Worm (Caenorhabditis elegans): ENCODE measurements around the gene srx-73.

The srx-73 gene

ce11 chrV:4689234-4689633, 23.7 kb upstream of the srx-73 start, which contains the start of gene K03B4.1:
TSS of gene K03B4.1 (plus strand) at chrV:4689330.
- no peak for TF ChIP-seq cog-1 (tag; optimal IDR thresholded peaks at IDR 0.05)
- TF ChIP-seq flt-1 (GFP tag; IDR thresholded peaks at IDR 0.05), result no peak
- TF ChIP-seq klf-2 (GFP tag; conservative IDR thresholded peaks at IDR 0.05), result no peak

- TF ChIP-seq ztf-29 (GFP tag; IDR thresholded peaks at IDR 0.05) (no peak), klf-2 (GFP tag; conservative IDR thresholded peaks at IDR 0.05) (no peak), flt-1 (GFP tag; IDR thresholded peaks at IDR 0.05) (no peak), ztf-23 (GFP tag; IDR thresholded peaks at IDR 0.05) (no peak), T22C8.4 (GFP tag; IDR thresholded peaks at IDR 0.05) (no peak), med-1 (GFP tag; optimal IDR thresholded peaks at IDR 0.05; ENCODE audit: insufficient read depth) (no peak), tab-1 (GFP tag; IDR thresholded peaks at IDR 0.05) (no peak), cog-1 (tag; optimal IDR thresholded peaks at IDR 0.05) (no peak), ref-1 (GFP tag; conservative IDR thresholded peaks at IDR 0.05) (no peak)
Measured at ce11 chrV:4687944-4688505, 22.5 kb upstream of the srx-73 start, which contains the start of gene K03B4.2. TSS of gene K03B4.2 (plus strand) at chrV:4687994.

ce11 chrV:4686680-4687470, 21.3 kb upstream of the srx-73 start, which contains the start of gene taf-10:
TSS of gene taf-10 (plus strand) at chrV:4687103.
- no peak for TF ChIP-seq klf-2 (GFP tag; conservative IDR thresholded peaks at IDR 0.05)
- no peak for TF ChIP-seq ztf-29 (GFP tag; IDR thresholded peaks at IDR 0.05)
- TF ChIP-seq flt-1 (GFP tag; IDR thresholded peaks at IDR 0.05), result no peak
- no peak for TF ChIP-seq tab-1 (GFP tag; IDR thresholded peaks at IDR 0.05)
- no peak for TF ChIP-seq ztf-23 (GFP tag; IDR thresholded peaks at IDR 0.05)
- TF ChIP-seq med-1 (GFP tag; optimal IDR thresholded peaks at IDR 0.05; ENCODE audit: insufficient read depth), result no peak
- TF ChIP-seq ref-1 (GFP tag; conservative IDR thresholded peaks at IDR 0.05), result no peak
- no peak for TF ChIP-seq T22C8.4 (GFP tag; IDR thresholded peaks at IDR 0.05)
- TF ChIP-seq cog-1 (tag; optimal IDR thresholded peaks at IDR 0.05), result no peak

ce11 chrV:4684137-4684536, 18.6 kb upstream of the srx-73 start:
- no peak for TF ChIP-seq klf-2 (GFP tag; conservative IDR thresholded peaks at IDR 0.05)
- TF ChIP-seq ztf-23 (GFP tag; IDR thresholded peaks at IDR 0.05), result no peak
- no peak for TF ChIP-seq flt-1 (GFP tag; IDR thresholded peaks at IDR 0.05)
- TF ChIP-seq cog-1 (tag; optimal IDR thresholded peaks at IDR 0.05), result no peak
- no peak for TF ChIP-seq T22C8.4 (GFP tag; IDR thresholded peaks at IDR 0.05)
- no peak for TF ChIP-seq ztf-29 (GFP tag; IDR thresholded peaks at IDR 0.05)

- no peak for TF ChIP-seq ztf-23 (GFP tag; IDR thresholded peaks at IDR 0.05)
- TF ChIP-seq med-1 (GFP tag; optimal IDR thresholded peaks at IDR 0.05; ENCODE audit: insufficient read depth), result no peak
- TF ChIP-seq cog-1 (tag; optimal IDR thresholded peaks at IDR 0.05), result no peak
- no peak for TF ChIP-seq flt-1 (GFP tag; IDR thresholded peaks at IDR 0.05)
- no peak for TF ChIP-seq T22C8.4 (GFP tag; IDR thresholded peaks at IDR 0.05)
- TF ChIP-seq klf-2 (GFP tag; conservative IDR thresholded peaks at IDR 0.05), result no peak
- no peak for TF ChIP-seq tab-1 (GFP tag; IDR thresholded peaks at IDR 0.05)
- TF ChIP-seq ztf-29 (GFP tag; IDR thresholded peaks at IDR 0.05), result no peak
- TF ChIP-seq ref-1 (GFP tag; conservative IDR thresholded peaks at IDR 0.05), result no peak
Measured at ce11 chrV:4681670-4682069, 16.1 kb upstream of the srx-73 start, which contains the start of gene K03B4.4. TSS of gene K03B4.4 (plus strand) at chrV:4681970.

- TF ChIP-seq T22C8.4 (GFP tag; IDR thresholded peaks at IDR 0.05) (no peak), tab-1 (GFP tag; IDR thresholded peaks at IDR 0.05) (no peak), med-1 (GFP tag; optimal IDR thresholded peaks at IDR 0.05; ENCODE audit: insufficient read depth) (no peak), ztf-29 (GFP tag; IDR thresholded peaks at IDR 0.05) (no peak), ref-1 (GFP tag; conservative IDR thresholded peaks at IDR 0.05) (no peak), flt-1 (GFP tag; IDR thresholded peaks at IDR 0.05) (no peak), ztf-23 (GFP tag; IDR thresholded peaks at IDR 0.05) (no peak), cog-1 (tag; optimal IDR thresholded peaks at IDR 0.05) (no peak), klf-2 (GFP tag; conservative IDR thresholded peaks at IDR 0.05) (no peak)
Measured at ce11 chrV:4676812-4677211, 11.3 kb upstream of the srx-73 start.

ce11 chrV:4676092-4676491, 10.5 kb upstream of the srx-73 start, which contains the start of gene K03B4.6:
TSS of gene K03B4.6 (minus strand) at chrV:4676192.
- TF ChIP-seq ztf-23 (GFP tag; IDR thresholded peaks at IDR 0.05) (no peak), ref-1 (GFP tag; conservative IDR thresholded peaks at IDR 0.05) (no peak), ztf-29 (GFP tag; IDR thresholded peaks at IDR 0.05) (no peak), tab-1 (GFP tag; IDR thresholded peaks at IDR 0.05) (no peak), T22C8.4 (GFP tag; IDR thresholded peaks at IDR 0.05) (no peak), med-1 (GFP tag; optimal IDR thresholded peaks at IDR 0.05; ENCODE audit: insufficient read depth) (no peak), flt-1 (GFP tag; IDR thresholded peaks at IDR 0.05) (no peak), cog-1 (tag; optimal IDR thresholded peaks at IDR 0.05) (no peak), klf-2 (GFP tag; conservative IDR thresholded peaks at IDR 0.05) (no peak)

- TF ChIP-seq ref-1 (GFP tag; conservative IDR thresholded peaks at IDR 0.05), result no peak
- no peak for TF ChIP-seq T22C8.4 (GFP tag; IDR thresholded peaks at IDR 0.05)
- TF ChIP-seq tab-1 (GFP tag; IDR thresholded peaks at IDR 0.05), result no peak
Measured at ce11 chrV:4674506-4674905, 9.0 kb upstream of the srx-73 start, which contains the start of gene K03B4.8. TSS of gene K03B4.8 (minus strand) at chrV:4674606.

ce11 chrV:4672487-4672886, 6.9 kb upstream of the srx-73 start, which contains the start of gene K03B4.9:
TSS of gene K03B4.9 (minus strand) at chrV:4672587.
- TF ChIP-seq cog-1 (tag; optimal IDR thresholded peaks at IDR 0.05), result no peak
- no peak for TF ChIP-seq klf-2 (GFP tag; conservative IDR thresholded peaks at IDR 0.05)
- no peak for TF ChIP-seq T22C8.4 (GFP tag; IDR thresholded peaks at IDR 0.05)
- no peak for TF ChIP-seq ref-1 (GFP tag; conservative IDR thresholded peaks at IDR 0.05)
- TF ChIP-seq tab-1 (GFP tag; IDR thresholded peaks at IDR 0.05), result no peak
- no peak for TF ChIP-seq med-1 (GFP tag; optimal IDR thresholded peaks at IDR 0.05; ENCODE audit: insufficient read depth)
- no peak for TF ChIP-seq ztf-29 (GFP tag; IDR thresholded peaks at IDR 0.05)
- TF ChIP-seq ztf-23 (GFP tag; IDR thresholded peaks at IDR 0.05), result no peak
- TF ChIP-seq flt-1 (GFP tag; IDR thresholded peaks at IDR 0.05), result no peak
